Worm (Caenorhabditis elegans): ENCODE results near the gene akt-2.

DNA sequence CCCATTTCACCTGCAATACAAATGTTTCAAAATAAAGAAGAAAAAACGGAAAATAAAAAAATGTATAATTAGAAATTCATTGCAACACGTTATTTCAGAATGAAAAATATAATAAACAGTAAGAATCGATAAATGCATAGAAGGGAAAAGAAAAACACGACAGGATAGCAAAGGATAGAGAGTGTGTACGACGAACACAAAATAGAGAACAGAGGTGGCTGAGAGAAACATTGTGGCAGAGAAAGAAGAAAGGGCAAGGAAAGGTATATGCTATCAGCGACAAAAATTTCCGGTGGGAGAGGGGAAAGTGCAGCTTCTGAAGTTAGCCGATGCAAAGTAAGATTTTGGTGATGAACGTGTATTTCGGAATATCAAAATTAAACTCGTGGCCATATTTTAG lies 21.6 kb upstream of the akt-2 start, which contains the start of gene F28H6.6:
- no peak for TF ChIP-seq ceh-82 (tag; optimal IDR thresholded peaks at IDR 0.05)
- no peak for TF ChIP-seq hif-1 (tag; optimal IDR thresholded peaks at IDR 0.05)
- TF ChIP-seq nhr-237 (tag; optimal IDR thresholded peaks at IDR 0.05), result no peak
- no peak for TF ChIP-seq nhr-25 (tag; optimal IDR thresholded peaks at IDR 0.05; ENCODE audit: borderline replicate concordance, insufficient read depth)
- TF ChIP-seq nhr-11 (tag; optimal IDR thresholded peaks at IDR 0.05), result no peak
